Fruit fly (Drosophila melanogaster): ENCODE data around the gene Vha14-2.
A peak's percentile ranks its signal among the peaks of the same experiment; 100 is the strongest.

The Vha14-2 gene

DNA sequence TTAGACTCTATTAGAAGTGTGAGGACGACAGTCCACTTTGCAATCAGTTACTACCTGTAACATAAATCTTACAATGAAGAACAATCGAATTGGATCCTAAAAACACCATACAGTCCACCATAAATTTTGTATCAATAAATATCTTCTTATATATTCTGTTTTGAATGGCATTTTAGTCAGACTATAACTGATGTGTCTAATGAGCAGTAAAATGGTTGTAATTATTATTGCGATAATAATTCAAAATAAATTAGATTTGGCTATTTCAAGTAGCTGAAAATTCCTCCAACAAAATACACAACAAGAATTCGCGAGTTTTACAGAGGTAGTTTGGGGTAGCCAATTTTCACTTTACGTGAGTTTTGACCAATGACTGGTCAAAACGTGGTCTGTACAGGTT, 20.1 kb upstream of the Vha14-2 start (continued):
- TF ChIP-seq CG10669 (GFP tag; optimal IDR thresholded peaks at IDR 0.05) (peak; percentile 56), CG6163 (GFP tag; IDR thresholded peaks at IDR 0.05) (no peak), fd59A (GFP tag; optimal IDR thresholded peaks at IDR 0.05) (peak; percentile 78), pdm3 (GFP tag; optimal IDR thresholded peaks at IDR 0.05) (peak; percentile 47), CG6808 (GFP tag; optimal IDR thresholded peaks at IDR 0.05) (peak; percentile 81), CG6854 (GFP tag; optimal IDR thresholded peaks at IDR 0.05) (no peak), net (GFP tag; optimal IDR thresholded peaks at IDR 0.05) (peak; percentile 66), CG6792 (GFP tag; optimal IDR thresholded peaks at IDR 0.05) (peak; percentile 37), Ets96B (tag; optimal IDR thresholded peaks at IDR 0.05) (peak; percentile 60), CG11762 (GFP tag; optimal IDR thresholded peaks at IDR 0.05; ENCODE audit: insufficient read depth) (peak; percentile 15), Hr39 (GFP tag; optimal IDR thresholded peaks at IDR 0.05) (no peak), CG34406 (GFP tag; optimal IDR thresholded peaks at IDR 0.05) (peak; percentile 28), Eip78C (GFP tag) (peak; percentile 92)

DNA sequence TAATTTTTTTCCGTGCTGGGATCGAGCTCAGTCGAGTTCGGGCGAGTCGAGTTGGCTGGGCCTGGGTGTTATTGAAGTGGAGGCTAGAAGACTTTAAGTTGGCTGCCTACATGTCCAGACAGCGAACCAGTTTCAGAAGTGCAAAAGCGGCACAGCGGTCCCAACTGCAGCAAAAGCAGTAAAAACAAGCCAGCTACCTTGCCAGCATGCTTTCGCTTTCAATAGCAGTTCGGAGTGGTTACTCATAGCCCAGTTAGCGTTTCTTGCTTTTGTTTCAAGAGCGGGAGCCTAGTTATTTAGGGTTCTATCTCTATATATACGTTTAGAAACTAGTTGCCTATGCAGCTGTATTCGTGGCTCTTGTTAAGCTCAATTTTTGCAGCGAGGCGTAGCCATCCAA, 19.7 kb upstream of the Vha14-2 start:
- TF ChIP-seq CG9139 (GFP tag; optimal IDR thresholded peaks at IDR 0.05) (no peak), CG6163 (GFP tag; IDR thresholded peaks at IDR 0.05) (0 out of 3 replicates have a peak, but pooled peaks have one; percentile 14)

DNA sequence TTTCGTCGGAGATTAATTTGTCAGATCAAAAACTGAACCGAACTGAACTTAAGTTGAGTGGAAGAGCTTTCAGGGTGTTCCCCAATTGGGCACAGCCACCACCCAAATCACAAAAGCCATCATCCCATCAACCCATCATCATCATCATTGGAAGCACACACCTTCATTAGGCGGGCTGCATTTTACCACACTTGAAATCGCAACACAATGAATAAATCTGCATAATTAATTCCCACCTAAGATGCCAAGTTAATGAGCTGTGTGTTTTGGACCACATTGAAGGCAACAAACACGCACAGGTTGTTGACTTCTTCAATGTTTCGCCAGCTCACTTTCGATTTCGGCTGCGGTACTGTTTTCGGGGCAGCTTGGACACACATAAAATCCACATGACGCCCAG, 17.2 kb upstream of the Vha14-2 start:
- TF ChIP-seq CG3919 (GFP tag; optimal IDR thresholded peaks at IDR 0.05) (no peak), CG31627 (GFP tag; optimal IDR thresholded peaks at IDR 0.05) (no peak), Met (GFP tag; optimal IDR thresholded peaks at IDR 0.05) (no peak), CG8319 (GFP tag; optimal IDR thresholded peaks at IDR 0.05) (no peak), topi (GFP tag; optimal IDR thresholded peaks at IDR 0.05) (no peak), svp (GFP tag) (no peak), achi (GFP tag; optimal IDR thresholded peaks at IDR 0.05) (no peak), Sox102F (GFP tag; optimal IDR thresholded peaks at IDR 0.05) (no peak), CG1621 (tag; optimal IDR thresholded peaks at IDR 0.05) (no peak), Gug (GFP tag; IDR thresholded peaks at IDR 0.05) (no peak), dac (GFP tag; optimal IDR thresholded peaks at IDR 0.05) (no peak), CG11762 (GFP tag; optimal IDR thresholded peaks at IDR 0.05; ENCODE audit: insufficient read depth) (no peak), eg (GFP tag; IDR thresholded peaks at IDR 0.05) (no peak), CG11902 (GFP tag; optimal IDR thresholded peaks at IDR 0.05) (no peak), Ets96B (tag; optimal IDR thresholded peaks at IDR 0.05) (no peak), CG4318 (GFP tag; optimal IDR thresholded peaks at IDR 0.05) (no peak), OdsH (GFP tag; optimal IDR thresholded peaks at IDR 0.05) (no peak), lz (GFP tag; optimal IDR thresholded peaks at IDR 0.05) (no peak), net (GFP tag; optimal IDR thresholded peaks at IDR 0.05) (no peak)

DNA sequence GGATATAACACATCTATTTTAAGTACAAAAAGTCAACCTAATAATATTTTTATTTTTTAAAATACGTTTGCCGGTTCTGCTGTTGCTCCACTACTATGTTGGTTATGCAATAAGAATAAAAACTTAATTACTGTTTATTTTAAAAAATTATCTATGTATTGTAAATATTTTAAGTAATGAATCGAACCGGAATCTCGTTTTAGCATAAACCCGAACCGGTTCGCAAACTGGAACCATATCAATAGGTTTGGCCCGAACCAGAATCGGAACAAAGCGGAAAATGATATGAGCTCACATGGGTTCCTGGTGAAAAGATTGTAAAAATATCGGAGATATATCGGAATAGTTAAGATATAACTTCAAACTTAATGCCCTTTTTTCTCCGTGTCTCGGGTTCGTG, 15.7 kb upstream of the Vha14-2 start:
- TF ChIP-seq eg (GFP tag; IDR thresholded peaks at IDR 0.05) (no peak), CG11762 (GFP tag; optimal IDR thresholded peaks at IDR 0.05; ENCODE audit: insufficient read depth) (no peak), Sox15 (GFP tag; optimal IDR thresholded peaks at IDR 0.05) (peak; percentile 16), fkh (GFP tag; optimal IDR thresholded peaks at IDR 0.05) (no peak), Hr38 (GFP tag; optimal IDR thresholded peaks at IDR 0.05) (no peak), esn (GFP tag; optimal IDR thresholded peaks at IDR 0.05) (peak; percentile 58), vri (GFP tag; optimal IDR thresholded peaks at IDR 0.05) (no peak), CG10631 (GFP tag; optimal IDR thresholded peaks at IDR 0.05) (peak; percentile 52), Smox (GFP tag; optimal IDR thresholded peaks at IDR 0.05) (peak; percentile 12), spab (GFP tag; optimal IDR thresholded peaks at IDR 0.05) (peak; percentile 56), Lpt (GFP tag; optimal IDR thresholded peaks at IDR 0.05) (no peak), Met (GFP tag; optimal IDR thresholded peaks at IDR 0.05) (peak; percentile 15), Blimp-1 (GFP tag; optimal IDR thresholded peaks at IDR 0.05) (no peak), fd85E (GFP tag; optimal IDR thresholded peaks at IDR 0.05) (no peak), salr (GFP tag; optimal IDR thresholded peaks at IDR 0.05) (peak in 1 of 2 experiments; percentile 2), net (GFP tag; optimal IDR thresholded peaks at IDR 0.05) (no peak), Sox14 (GFP tag; optimal IDR thresholded peaks at IDR 0.05) (peak; percentile 33), CG8632 (GFP tag; optimal IDR thresholded peaks at IDR 0.05) (peak; percentile 61), Hr4 (GFP tag; optimal IDR thresholded peaks at IDR 0.05) (peak; percentile 23), svp (GFP tag) (peak; percentile 60), CG11902 (GFP tag; optimal IDR thresholded peaks at IDR 0.05) (no peak), CG6808 (GFP tag; optimal IDR thresholded peaks at IDR 0.05) (peak; percentile 67), CG6792 (GFP tag; optimal IDR thresholded peaks at IDR 0.05) (peak; percentile 27), dsx (GFP tag; optimal IDR thresholded peaks at IDR 0.05; ENCODE audit: poor library complexity, severe bottlenecking) (peak; percentile 23), CG6854 (GFP tag; optimal IDR thresholded peaks at IDR 0.05) (no peak), cyc (GFP tag; optimal IDR thresholded peaks at IDR 0.05) (no peak)
